Fruit fly (Drosophila melanogaster): ENCODE measurements around the gene kmr.

kmr gene

dm6 chr3R:13746066-13746673, 31.2 kb downstream of the kmr start:
- TF ChIP-seq slp2 (GFP tag; optimal IDR thresholded peaks at IDR 0.05) = no peak
- no peak for TF ChIP-seq NC2α (GFP tag; optimal IDR thresholded peaks at IDR 0.05)
- no peak for TF ChIP-seq unc-4 (GFP tag; IDR thresholded peaks at IDR 0.05; ENCODE audit: partially characterized antibody)
- TF ChIP-seq CG2889 (GFP tag; IDR thresholded peaks at IDR 0.05) = no peak
- TF ChIP-seq Fer1 (GFP tag; optimal IDR thresholded peaks at IDR 0.05) = no peak
- TF ChIP-seq H15 (GFP tag; IDR thresholded peaks at IDR 0.05) = no peak
- no peak for TF ChIP-seq pum (GFP tag; optimal IDR thresholded peaks at IDR 0.05)
- TF ChIP-seq vvl (GFP tag; IDR thresholded peaks at IDR 0.05) = no peak
- no peak for TF ChIP-seq dmrt11E (tag; optimal IDR thresholded peaks at IDR 0.05)
- no peak for TF ChIP-seq ranshi (GFP tag; IDR thresholded peaks at IDR 0.05)
- TF ChIP-seq amos (GFP tag; IDR thresholded peaks at IDR 0.05; ENCODE audit: partially characterized antibody) = no peak
- TF ChIP-seq Hr3 (GFP tag; optimal IDR thresholded peaks at IDR 0.05) = no peak
- no peak for TF ChIP-seq abd-A (tag; optimal IDR thresholded peaks at IDR 0.05)
- no peak for TF ChIP-seq Sox102F (GFP tag; optimal IDR thresholded peaks at IDR 0.05)
- no peak for TF ChIP-seq Gug (GFP tag; IDR thresholded peaks at IDR 0.05)
- no peak for TF ChIP-seq CG14014 (GFP tag; IDR thresholded peaks at IDR 0.05)

- TF ChIP-seq MTF-1 (GFP tag; optimal IDR thresholded peaks at IDR 0.05; ENCODE audit: borderline replicate concordance) (no peak), CG12769 (tag; optimal IDR thresholded peaks at IDR 0.05) (no peak), CG6683 (GFP tag; optimal IDR thresholded peaks at IDR 0.05) (no peak), CG12299 (tag; optimal IDR thresholded peaks at IDR 0.05) (no peak), CG4360 (GFP tag; IDR thresholded peaks at IDR 0.05) (peak; percentile 30; the same call in 1 of the 2 replicates), Pdp1 (GFP tag; optimal IDR thresholded peaks at IDR 0.05) (peak in 1 of 2 experiments; percentile 67), HHEX (GFP tag; optimal IDR thresholded peaks at IDR 0.05) (no peak)
These were observed 46.6 kb downstream of the kmr start for dm6 chr3R:13761563-13761962.

- TF ChIP-seq Bgb (GFP tag; IDR thresholded peaks at IDR 0.05; ENCODE audit: partially characterized antibody) (no peak), psq (GFP tag; optimal IDR thresholded peaks at IDR 0.05) (no peak), ato (GFP tag; IDR thresholded peaks at IDR 0.05; ENCODE audit: partially characterized antibody) (no peak), Lhr (GFP tag; optimal IDR thresholded peaks at IDR 0.05) (no peak), chif (GFP tag; optimal IDR thresholded peaks at IDR 0.05) (no peak), Hsf (GFP tag; optimal IDR thresholded peaks at IDR 0.05) (no peak), br (optimal IDR thresholded peaks at IDR 0.05) (no peak), odd (GFP tag; optimal IDR thresholded peaks at IDR 0.05) (no peak), Camta (GFP tag; optimal IDR thresholded peaks at IDR 0.05) (no peak), org-1 (GFP tag; optimal IDR thresholded peaks at IDR 0.05) (no peak), Meics (GFP tag; optimal IDR thresholded peaks at IDR 0.05) (peak; percentile 1), Gug (GFP tag; IDR thresholded peaks at IDR 0.05) (no peak), abd-A (tag; optimal IDR thresholded peaks at IDR 0.05) (no peak), CG13624 (GFP tag; optimal IDR thresholded peaks at IDR 0.05) (no peak), CG2199 (GFP tag; IDR thresholded peaks at IDR 0.05) (no peak), chn (GFP tag; optimal IDR thresholded peaks at IDR 0.05) (no peak), cato (GFP tag; optimal IDR thresholded peaks at IDR 0.05; ENCODE audit: borderline replicate concordance) (no peak), CTCF (GFP tag; optimal IDR thresholded peaks at IDR 0.05) (no peak), maf-S (GFP tag; optimal IDR thresholded peaks at IDR 0.05) (no peak), peb (GFP tag; IDR thresholded peaks at IDR 0.05) (no peak), CG7271 (tag; optimal IDR thresholded peaks at IDR 0.05) (no peak), BEAF-32 (GFP tag; optimal IDR thresholded peaks at IDR 0.05) (no peak), Nf-YA (GFP tag; IDR thresholded peaks at IDR 0.05) (no peak), Taf1 (GFP tag; IDR thresholded peaks at IDR 0.05) (no peak), CG11723 (GFP tag; optimal IDR thresholded peaks at IDR 0.05) (no peak), gfzf (GFP tag; optimal IDR thresholded peaks at IDR 0.05) (no peak), CG10321 (GFP tag; IDR thresholded peaks at IDR 0.05) (no peak), Dek (tag; optimal IDR thresholded peaks at IDR 0.05) (no peak), CG15269 (tag; optimal IDR thresholded peaks at IDR 0.05) (peak; percentile 30)
These were observed 50.0 kb downstream of the kmr start for dm6 chr3R:13765001-13765400.
